Fruit fly (Drosophila melanogaster) whole organism, embryonic: Measurements from ENCODE around the gene CG43319.

Experiments used
- Atf3 ChIP-seq: fragments of 200-800 bp; sonication (Bioruptor generic); optimal IDR thresholded peaks from 3 replicates; lab custom pipeline; 2016; ENCODE audit warnings: missing biosample characterization, missing genetic modification characterization
- BEAF-32 ChIP-seq: fragments of 200-800 bp; sonication (Bioruptor generic); optimal IDR thresholded peaks from 3 replicates; lab custom pipeline; 2017; ENCODE audit warnings: missing biosample characterization, missing genetic modification characterization, mild to moderate bottlenecking, moderate library complexity, missing genetic modification reagents
- Bgb ChIP-seq: fragments of 200-800 bp; sonication (Bioruptor generic); IDR thresholded peaks from 2 replicates; pipeline ENCODE4 v1.3.6; 2022; ENCODE audit warnings: missing biosample characterization, missing genetic modification characterization; ENCODE audit not compliant: partially characterized antibody
- CG10209 ChIP-seq: fragments of 200-800 bp; sonication (Bioruptor generic); optimal IDR thresholded peaks from 3 replicates; lab custom pipeline; 2017; ENCODE audit warnings: missing biosample characterization, mild to moderate bottlenecking, missing genetic modification characterization, missing genetic modification reagents
- CG10654 ChIP-seq: fragments of 200-800 bp; sonication (Bioruptor generic); optimal IDR thresholded peaks from 2 replicates; lab custom pipeline; 2016; ENCODE audit warnings: missing biosample characterization, missing genetic modification characterization
- CG11247 ChIP-seq: fragments of 200-800 bp; sonication (Bioruptor generic); IDR thresholded peaks from 2 replicates; pipeline ENCODE4 v1.3.6; 2022; ENCODE audit warnings: missing biosample characterization, missing genetic modification characterization
- CG1233 ChIP-seq: fragments of 200-800 bp; sonication (Bioruptor generic); optimal IDR thresholded peaks from 4 replicates; lab custom pipeline; 2018; ENCODE audit warnings: missing biosample characterization, mild to moderate bottlenecking, missing genetic modification characterization
- CG13894 ChIP-seq: fragments of 200-800 bp; sonication (Bioruptor generic); optimal IDR thresholded peaks from 3 replicates; lab custom pipeline; 2018; ENCODE audit warnings: missing biosample characterization, mild to moderate bottlenecking, missing genetic modification characterization, moderate library complexity
- CG15514 ChIP-seq: fragments of 200-800 bp; sonication (Bioruptor generic); optimal IDR thresholded peaks from 3 replicates; lab custom pipeline; 2017; ENCODE audit warnings: missing biosample characterization, missing genetic modification characterization, mild to moderate bottlenecking, moderate library complexity, missing genetic modification reagents
- CG17912 ChIP-seq: fragments of 200-800 bp; sonication (Bioruptor generic); optimal IDR thresholded peaks from 2 replicates; lab custom pipeline; 2018; ENCODE audit warnings: missing biosample characterization, mild to moderate bottlenecking, missing genetic modification characterization
- CG2116 ChIP-seq: fragments of 200-800 bp; sonication (Bioruptor generic); optimal IDR thresholded peaks from 3 replicates; lab custom pipeline; 2018; ENCODE audit warnings: missing biosample characterization, mild to moderate bottlenecking, missing genetic modification characterization
- CG2202 ChIP-seq: fragments of 200-800 bp; sonication (Bioruptor generic); optimal IDR thresholded peaks from 2 replicates; lab custom pipeline; 2018; ENCODE audit warnings: missing biosample characterization, mild to moderate bottlenecking, missing genetic modification characterization
- CG32767 ChIP-seq: fragments of 200-800 bp; sonication (Bioruptor generic); IDR thresholded peaks from 2 replicates; pipeline ENCODE4 v1.3.6; 2022; ENCODE audit warnings: missing biosample characterization, missing genetic modification characterization
- CG34422 ChIP-seq: fragments of 200-800 bp; sonication (Bioruptor generic); IDR thresholded peaks from 3 replicates; pipeline ENCODE4 v1.3.6; 2022; ENCODE audit warnings: missing biosample characterization, missing genetic modification characterization
- CG42726 ChIP-seq: fragments of 200-800 bp; sonication (Bioruptor generic); IDR thresholded peaks from 2 replicates; pipeline ENCODE4 v1.3.6; 2022; ENCODE audit warnings: missing biosample characterization, missing genetic modification characterization; ENCODE audit not compliant: partially characterized antibody
- CG6272 ChIP-seq: fragments of 200-800 bp; sonication (Bioruptor generic); IDR thresholded peaks from 2 replicates; pipeline ENCODE4 v1.3.6; 2022; ENCODE audit warnings: missing biosample characterization, missing genetic modification characterization
- CG7556 ChIP-seq: fragments of 200-800 bp; sonication (Bioruptor generic); optimal IDR thresholded peaks from 2 replicates; lab custom pipeline; 2017; ENCODE audit warnings: missing biosample characterization, mild to moderate bottlenecking, missing genetic modification characterization
- CG8765 ChIP-seq: fragments of 200-800 bp; sonication (Bioruptor generic); IDR thresholded peaks from 2 replicates; pipeline ENCODE4 v1.3.6; 2022; ENCODE audit warnings: missing biosample characterization, missing genetic modification characterization
- Dek ChIP-seq: fragments of 200-800 bp; sonication (Bioruptor generic); optimal IDR thresholded peaks from 3 replicates; lab custom pipeline; 2019; ENCODE audit warnings: missing biosample characterization, mild to moderate bottlenecking, missing genetic modification characterization, moderate library complexity
- Dip3 ChIP-seq: fragments of 200-800 bp; sonication (Bioruptor generic); optimal IDR thresholded peaks from 3 replicates; lab custom pipeline; 2016; ENCODE audit warnings: missing biosample characterization, missing genetic modification characterization
- E2f2 ChIP-seq: fragments of 200-800 bp; sonication (Bioruptor generic); IDR thresholded peaks from 2 replicates; pipeline ENCODE4 v1.3.6; 2022; ENCODE audit warnings: missing biosample characterization, missing genetic modification characterization
- HHEX ChIP-seq: fragments of 200-800 bp; sonication (Bioruptor generic); optimal IDR thresholded peaks from 3 replicates; lab custom pipeline; 2017; ENCODE audit warnings: missing biosample characterization, mild to moderate bottlenecking, missing genetic modification characterization, missing genetic modification reagents
- HLH3B ChIP-seq: fragments of 200-800 bp; sonication (Bioruptor generic); IDR thresholded peaks from 2 replicates; pipeline ENCODE4 v1.3.6; 2022; ENCODE audit warnings: missing biosample characterization, missing genetic modification characterization
- HmgD ChIP-seq: fragments of 200-800 bp; sonication (Bioruptor generic); optimal IDR thresholded peaks from 3 replicates; lab custom pipeline; 2016; ENCODE audit warnings: missing biosample characterization, missing genetic modification characterization
- MBD-R2 ChIP-seq: fragments of 200-800 bp; sonication (Bioruptor generic); IDR thresholded peaks from 2 replicates; pipeline ENCODE4 v1.3.6; 2022; ENCODE audit warnings: missing biosample characterization, missing genetic modification characterization
- NC2β ChIP-seq: fragments of 200-800 bp; sonication (Bioruptor generic); optimal IDR thresholded peaks from 2 replicates; lab custom pipeline; 2016; ENCODE audit warnings: missing biosample characterization, missing genetic modification characterization
- Neu2 ChIP-seq: fragments of 200-800 bp; sonication (Bioruptor generic); optimal IDR thresholded peaks from 3 replicates; lab custom pipeline; 2016; ENCODE audit warnings: missing biosample characterization, missing genetic modification characterization, borderline replicate concordance
- Nf-YB ChIP-seq: fragments of 200-800 bp; sonication (Bioruptor generic); optimal IDR thresholded peaks from 3 replicates; lab custom pipeline; 2019; ENCODE audit warnings: missing biosample characterization, mild to moderate bottlenecking, missing genetic modification characterization, moderate library complexity
- NfI ChIP-seq: fragments of 200-800 bp; sonication (Bioruptor generic); optimal IDR thresholded peaks from 3 replicates; lab custom pipeline; 2018; ENCODE audit warnings: missing biosample characterization, mild to moderate bottlenecking, missing genetic modification characterization, moderate library complexity
- Ravus ChIP-seq: fragments of 200-800 bp; sonication (Bioruptor generic); IDR thresholded peaks from 2 replicates; pipeline ENCODE4 v1.3.6; 2022; ENCODE audit warnings: missing biosample characterization, missing genetic modification characterization
- Scr ChIP-seq: fragments of 200-800 bp; sonication (Bioruptor generic); IDR thresholded peaks from 2 replicates; pipeline ENCODE4 v1.3.6; 2022; ENCODE audit warnings: missing biosample characterization, missing genetic modification characterization; ENCODE audit not compliant: partially characterized antibody
- ara ChIP-seq: fragments of 200-800 bp; sonication (Bioruptor generic); IDR thresholded peaks from 2 replicates; pipeline ENCODE4 v1.3.6; 2022; ENCODE audit warnings: missing biosample characterization, missing genetic modification characterization
- corto ChIP-seq: fragments of 200-800 bp; sonication (Bioruptor generic); optimal IDR thresholded peaks from 2 replicates; lab custom pipeline; 2016; ENCODE audit warnings: missing biosample characterization, mild to moderate bottlenecking, missing genetic modification characterization, moderate library complexity
- dm ChIP-seq: fragments of 200-800 bp; sonication (Bioruptor generic); optimal IDR thresholded peaks from 3 replicates; lab custom pipeline; 2016; ENCODE audit warnings: missing biosample characterization, missing genetic modification characterization
- dmrt99B ChIP-seq: fragments of 200-800 bp; sonication (Bioruptor generic); optimal IDR thresholded peaks from 2 replicates; lab custom pipeline; 2018; ENCODE audit warnings: missing biosample characterization, mild to moderate bottlenecking, missing genetic modification characterization, moderate library complexity
- emc ChIP-seq: fragments of 200-800 bp; sonication (Bioruptor generic); optimal IDR thresholded peaks from 2 replicates; lab custom pipeline; 2016; ENCODE audit warnings: missing biosample characterization, missing genetic modification characterization
- eve ChIP-seq, 2 experiments: fragments of >200 bp; optimal IDR thresholded peaks; 2 replicates each; lab custom pipeline; 2017; ENCODE audit warnings: missing biosample characterization in 2 of 2, missing genetic modification characterization in 2 of 2
- eyg ChIP-seq: fragments of 200-800 bp; sonication (Bioruptor generic); optimal IDR thresholded peaks from 3 replicates; lab custom pipeline; 2016; ENCODE audit warnings: missing biosample characterization, missing genetic modification characterization
- insv ChIP-seq, 2 experiments: fragments of 200-800 bp; sonication (Bioruptor generic); optimal IDR thresholded peaks; 3 replicates each; lab custom pipeline; 2016 to 2018; ENCODE audit warnings: missing biosample characterization in 2 of 2, missing genetic modification characterization in 2 of 2
- inv ChIP-seq: fragments of 200-800 bp; sonication (Bioruptor generic); IDR thresholded peaks from 2 replicates; pipeline ENCODE4 v1.3.6; 2022; ENCODE audit warnings: missing biosample characterization, missing genetic modification characterization; ENCODE audit not compliant: partially characterized antibody
- lab ChIP-seq: fragments of 200-800 bp; sonication (Bioruptor generic); optimal IDR thresholded peaks from 3 replicates; lab custom pipeline; 2017; ENCODE audit warnings: missing biosample characterization, missing genetic modification characterization, mild to moderate bottlenecking, moderate library complexity, missing genetic modification reagents
- lilli ChIP-seq: fragments of 200-800 bp; sonication (Bioruptor generic); optimal IDR thresholded peaks from 3 replicates; lab custom pipeline; 2016; ENCODE audit warnings: missing biosample characterization, missing genetic modification characterization
- peb ChIP-seq: fragments of 200-800 bp; sonication (Bioruptor generic); IDR thresholded peaks from 2 replicates; pipeline ENCODE4 v1.3.6; 2022; ENCODE audit warnings: missing biosample characterization, missing genetic modification characterization
- pros ChIP-seq: fragments of 200-800 bp; sonication (Bioruptor generic); optimal IDR thresholded peaks from 3 replicates; lab custom pipeline; 2019; ENCODE audit warnings: missing biosample characterization, mild to moderate bottlenecking, missing genetic modification characterization, moderate library complexity
- rib ChIP-seq: fragments of 200-800 bp; sonication (Bioruptor generic); IDR thresholded peaks from 2 replicates; pipeline ENCODE4 v1.3.6; 2022; ENCODE audit warnings: missing biosample characterization, missing genetic modification characterization
- sens ChIP-seq: fragments of 200-800 bp; sonication (Bioruptor generic); peaks from one replicate; lab custom pipeline; 2016; ENCODE audit warnings: missing biosample characterization, missing genetic modification characterization
- shn ChIP-seq: fragments of 200-800 bp; sonication (Bioruptor generic); optimal IDR thresholded peaks from 3 replicates; lab custom pipeline; 2016; ENCODE audit warnings: missing biosample characterization, missing genetic modification characterization
- sisA ChIP-seq: fragments of 200-800 bp; sonication (Bioruptor generic); IDR thresholded peaks from 2 replicates; pipeline ENCODE4 v1.3.6; 2022; ENCODE audit warnings: missing biosample characterization, missing genetic modification characterization
- trh ChIP-seq: fragments of 200-800 bp; sonication (Bioruptor generic); optimal IDR thresholded peaks from 2 replicates; lab custom pipeline; 2016; ENCODE audit warnings: missing biosample characterization, missing genetic modification characterization
- z ChIP-seq: fragments of 200-800 bp; sonication (Bioruptor generic); IDR thresholded peaks from 3 replicates; pipeline ENCODE4 v1.3.6; 2022; ENCODE audit warnings: missing biosample characterization, missing genetic modification characterization

Gene CG43319

DNA sequence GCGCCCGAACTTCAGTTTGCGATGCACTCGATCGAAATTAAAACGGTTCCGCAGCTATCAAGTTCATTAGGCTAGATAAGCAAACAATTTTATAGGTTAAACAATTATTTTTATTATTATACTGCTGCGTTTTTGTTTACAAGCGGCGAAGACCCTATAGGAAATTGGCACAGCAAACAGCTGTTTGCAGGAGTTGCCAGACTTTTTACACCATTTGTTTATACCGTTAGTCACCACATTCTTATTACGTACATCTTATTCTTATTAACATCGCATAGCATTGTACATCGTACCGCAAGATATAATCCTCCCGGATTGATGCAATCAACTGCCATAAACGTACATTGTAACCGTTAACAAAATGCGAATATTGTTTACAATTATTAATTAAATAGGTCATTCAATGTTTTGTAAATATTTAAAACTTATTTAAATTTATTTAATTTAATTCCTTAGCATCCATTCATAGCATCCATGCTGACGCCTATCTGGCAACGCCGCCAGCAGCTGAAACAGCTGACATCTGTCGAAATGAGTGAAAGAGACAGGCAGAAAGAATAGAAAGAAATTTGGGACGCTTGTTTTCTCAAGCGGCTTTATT is 12.6 kb downstream of the CG43319 start, which contains the start of the genes CROT and CG12877 (continued):
- TF ChIP-seq ara (GFP tag; lab: Robert Waterston, UW) (peak; percentile 55), HLH3B (GFP tag; lab: Robert Waterston, UW) (peak; percentile 63; the same call in 1 of the 2 replicates), dm (GFP tag; lab: Kevin White, UChicago) (peak; percentile 27), sisA (GFP tag; lab: Robert Waterston, UW) (peak; percentile 72), Neu2 (GFP tag; lab: Kevin White, UChicago) (no peak), z (GFP tag; lab: Robert Waterston, UW) (no peak), HmgD (GFP tag; lab: Kevin White, UChicago) (no peak), CG7556 (GFP tag; lab: Kevin White, UChicago) (peak; percentile 72), CG6272 (GFP tag; lab: Robert Waterston, UW) (peak; percentile 77), Scr (GFP tag; lab: Robert Waterston, UW) (peak; percentile 52), Bgb (GFP tag; lab: Robert Waterston, UW) (no peak), inv (GFP tag; lab: Robert Waterston, UW) (no peak), CG32767 (GFP tag; lab: Robert Waterston, UW) (0 out of 2 replicates have a peak, but pooled peaks have one; percentile 24), rib (GFP tag; lab: Robert Waterston, UW) (0 out of 2 replicates have a peak, but pooled peaks have one; percentile 44), trh (peak; percentile 74), CG2202 (peak; percentile 59), Atf3 (GFP tag; lab: Kevin White, UChicago) (peak; percentile 22), CG11247 (GFP tag; lab: Robert Waterston, UW) (peak; percentile 57; the same call in 1 of the 2 replicates), NC2β (peak; percentile 41), CG10654 (GFP tag; lab: Kevin White, UChicago) (peak; percentile 72), CG17912 (GFP tag; lab: Kevin White, UChicago) (peak; percentile 17), CG34422 (GFP tag; lab: Robert Waterston, UW) (peak; percentile 18), eyg (GFP tag; lab: Kevin White, UChicago) (no peak), dmrt99B (peak; percentile 78), lilli (GFP tag; lab: Kevin White, UChicago) (peak; percentile 86), Dek (peak; percentile 65), CG42726 (GFP tag; lab: Robert Waterston, UW) (no peak), sens (GFP tag; lab: Kevin White, UChicago) (peak; percentile 93), HHEX (peak; percentile 35), pros (GFP tag; lab: Kevin White, UChicago) (no peak), corto (peak; percentile 4), lab (peak; percentile 75), Nf-YB (GFP tag; lab: Kevin White, UChicago) (peak; percentile 53), shn (GFP tag; lab: Kevin White, UChicago) (peak; percentile 39), Dip3 (peak; percentile 56), CG13894 (tag; lab: Kevin White, UChicago) (peak; percentile 36), eve (GFP tag; optimal IDR thresholded peaks at IDR 0.05; lab: Kevin White, UChicago) (no peak), NfI (GFP tag; lab: Kevin White, UChicago) (peak; percentile 79), emc (GFP tag; lab: Kevin White, UChicago) (no peak), CG1233 (GFP tag; lab: Kevin White, UChicago) (peak; percentile 64), E2f2 (peak; percentile 65), BEAF-32 (GFP tag; lab: Kevin White, UChicago) (peak; percentile 62), CG2116 (GFP tag; lab: Kevin White, UChicago) (peak; percentile 90), CG8765 (GFP tag; lab: Robert Waterston, UW) (peak; percentile 48; the same call in 1 of the 2 replicates), MBD-R2 (GFP tag; lab: Robert Waterston, UW) (peak; percentile 86), Ravus (peak; percentile 17), CG10209 (peak; percentile 80), CG15514 (GFP tag; lab: Kevin White, UChicago) (peak; percentile 54), insv (GFP tag; optimal IDR thresholded peaks at IDR 0.05; lab: Kevin White, UChicago) (peak in 1 of 2 experiments; percentile 74), peb (GFP tag; lab: Robert Waterston, UW) (no peak)
